Worm (Caenorhabditis elegans) whole organism, L1 larva: ENCODE results near the gene vab-8.

Experiments used
- C04F5.9 ChIP-seq: sonication (generic microtip); optimal IDR thresholded peaks from 2 replicates; lab custom pipeline; 2016; ENCODE audit warnings: missing genetic modification characterization, missing compliant biosample characterization
- C16A3.4 ChIP-seq: fragments of 150-350 bp; optimal IDR thresholded peaks from 2 replicates; lab custom pipeline; 2014; ENCODE audit warnings: missing biosample characterization, missing genetic modification characterization
- F16B12.6 ChIP-seq: fragments of 150-350 bp; optimal IDR thresholded peaks from 2 replicates; lab custom pipeline; 2014; ENCODE audit warnings: missing biosample characterization, missing genetic modification characterization
- Y116A8C.19 ChIP-seq: sonication (generic microtip); optimal IDR thresholded peaks from 2 replicates; lab custom pipeline; 2016; ENCODE audit warnings: missing compliant biosample characterization, missing genetic modification characterization, borderline replicate concordance
- aha-1 ChIP-seq: fragments of 150-350 bp; optimal IDR thresholded peaks from 2 replicates; lab custom pipeline; 2014; ENCODE audit warnings: missing biosample characterization, missing genetic modification characterization
- blmp-1 ChIP-seq: fragments of 150-350 bp; optimal IDR thresholded peaks from 2 replicates; lab custom pipeline; 2014; ENCODE audit warnings: missing biosample characterization, missing genetic modification characterization
- ceh-63 ChIP-seq: fragments of 200-800 bp; sonication (Bioruptor generic); optimal IDR thresholded peaks from 2 replicates; lab custom pipeline; 2018; ENCODE audit warnings: mild to moderate bottlenecking, missing genetic modification characterization, missing compliant biosample characterization
- ceh-90 ChIP-seq: sonication (generic microtip); optimal IDR thresholded peaks from 2 replicates; lab custom pipeline; 2016; ENCODE audit warnings: missing genetic modification characterization, missing compliant biosample characterization
- dpl-1 ChIP-seq, 3 experiments: fragments of 150-350 bp in 2 of 3; sonication (generic microtip) in 1 of 3; optimal IDR thresholded peaks; 2 replicates each; lab custom pipeline; 2014 to 2017; ENCODE audit warnings: missing biosample characterization in 3 of 3, missing genetic modification characterization in 3 of 3, missing genetic modification reagents in 3 of 3
- dsc-1 ChIP-seq: sonication (generic microtip); optimal IDR thresholded peaks from 2 replicates; lab custom pipeline; 2016; ENCODE audit warnings: mild to moderate bottlenecking, missing genetic modification characterization, missing compliant biosample characterization
- efl-1 ChIP-seq, 4 experiments: fragments of 150-350 bp; optimal IDR thresholded peaks in 3 of 4; peaks in 1 of 4; 1 replicate in 1 of 4; 2 replicates in 3 of 4; lab custom pipeline; 2014; ENCODE audit warnings: missing biosample characterization in 2 of 4, missing genetic modification characterization in 2 of 4, missing genetic modification reagents in 2 of 4
- efl-3 ChIP-seq: fragments of 200-800 bp; sonication (Bioruptor generic); optimal IDR thresholded peaks from 2 replicates; lab custom pipeline; 2018; ENCODE audit warnings: mild to moderate bottlenecking, missing genetic modification characterization, missing compliant biosample characterization
- egl-13 ChIP-seq: sonication (generic microtip); optimal IDR thresholded peaks from 2 replicates; lab custom pipeline; 2016; ENCODE audit warnings: missing genotype, missing genetic modification reagents, missing genetic modification characterization, missing compliant biosample characterization
- egl-27 ChIP-seq, 2 experiments: fragments of 150-350 bp in 1 of 2; sonication (generic microtip); optimal IDR thresholded peaks; 3 replicates each; lab custom pipeline; 2017 to 2018; ENCODE audit warnings: missing biosample characterization in 2 of 2, missing genetic modification characterization in 2 of 2, missing genetic modification reagents in 2 of 2
- elt-3 ChIP-seq, 6 experiments: fragments of 150-350 bp in 1 of 6; sonication (generic microtip); optimal IDR thresholded peaks; 2 replicates each; lab custom pipeline; 2017 to 2018; ENCODE audit warnings: missing biosample characterization in 6 of 6, missing genetic modification characterization in 6 of 6, inconsistent platforms in 1 of 6
- fkh-4 ChIP-seq: sonication (generic microtip); optimal IDR thresholded peaks from 2 replicates; lab custom pipeline; 2016; ENCODE audit warnings: missing compliant biosample characterization, missing genetic modification characterization, borderline replicate concordance
- grh-1 ChIP-seq: fragments of 200-800 bp; sonication (Bioruptor generic); IDR thresholded peaks from 2 replicates; pipeline ENCODE4 v1.3.6; 2022; ENCODE audit warnings: missing genetic modification reagents, missing genetic modification characterization, missing compliant biosample characterization
- hlh-17 ChIP-seq: fragments of 200-800 bp; sonication (Bioruptor generic); optimal IDR thresholded peaks from 2 replicates; lab custom pipeline; 2018; ENCODE audit warnings: missing genetic modification characterization, mild to moderate bottlenecking, missing compliant biosample characterization, moderate library complexity, borderline replicate concordance
- jun-1 ChIP-seq: fragments of 150-350 bp; optimal IDR thresholded peaks from 2 replicates; lab custom pipeline; 2014; ENCODE audit warnings: missing biosample characterization, missing genetic modification reagents, missing genetic modification characterization
- lin-14 ChIP-seq: fragments of 200-800 bp; sonication (Bioruptor generic); optimal IDR thresholded peaks from 2 replicates; lab custom pipeline; 2018; ENCODE audit warnings: mild to moderate bottlenecking, missing genetic modification characterization, moderate library complexity, missing compliant biosample characterization
- lin-15B ChIP-seq: fragments of 150-350 bp; sonication (generic microtip); optimal IDR thresholded peaks from 3 replicates; lab custom pipeline; 2014; ENCODE audit warnings: missing biosample characterization, missing genetic modification characterization
- lin-35 ChIP-seq, 2 experiments: fragments of 150-350 bp; optimal IDR thresholded peaks; 2 replicates each; lab custom pipeline; 2014; ENCODE audit warnings: missing biosample characterization in 2 of 2, missing genetic modification characterization in 2 of 2, missing genetic modification reagents in 2 of 2
- lin-39 ChIP-seq: fragments of 150-350 bp; optimal IDR thresholded peaks from 2 replicates; lab custom pipeline; 2014; ENCODE audit warnings: missing biosample characterization, missing genetic modification reagents, missing genetic modification characterization
- lsy-2 ChIP-seq, 2 experiments: fragments of 150-350 bp; optimal IDR thresholded peaks; 2 replicates each; lab custom pipeline; 2014; ENCODE audit warnings: missing biosample characterization in 2 of 2, missing genetic modification characterization in 2 of 2
- mab-9 ChIP-seq: fragments of 200-800 bp; sonication (Bioruptor generic); IDR thresholded peaks from 2 replicates; pipeline ENCODE4 v1.3.6; 2022; ENCODE audit warnings: missing genetic modification reagents, missing genetic modification characterization, missing compliant biosample characterization
- mef-2 ChIP-seq: fragments of 150-350 bp; optimal IDR thresholded peaks from 2 replicates; lab custom pipeline; 2014; ENCODE audit warnings: missing biosample characterization, missing genetic modification characterization
- mep-1 ChIP-seq: fragments of 150-350 bp; optimal IDR thresholded peaks from 2 replicates; lab custom pipeline; 2014; ENCODE audit warnings: missing biosample characterization, missing genetic modification characterization
- nhr-20 ChIP-seq: sonication (generic microtip); optimal IDR thresholded peaks from 2 replicates; lab custom pipeline; 2016; ENCODE audit warnings: mild to moderate bottlenecking, missing genetic modification characterization, missing compliant biosample characterization
- nhr-237 ChIP-seq: fragments of 150-350 bp; optimal IDR thresholded peaks from 2 replicates; lab custom pipeline; 2014; ENCODE audit warnings: missing biosample characterization, missing genetic modification characterization
- nhr-28 ChIP-seq: fragments of 150-350 bp; optimal IDR thresholded peaks from 2 replicates; lab custom pipeline; 2014; ENCODE audit warnings: missing biosample characterization, missing genetic modification characterization
- nhr-47 ChIP-seq: sonication (generic microtip); optimal IDR thresholded peaks from 2 replicates; lab custom pipeline; 2016; ENCODE audit warnings: mild to moderate bottlenecking, missing genetic modification characterization, moderate library complexity, missing compliant biosample characterization
- nhr-71 ChIP-seq: sonication (generic microtip); optimal IDR thresholded peaks from 2 replicates; lab custom pipeline; 2016; ENCODE audit warnings: mild to moderate bottlenecking, missing genetic modification characterization, moderate library complexity, missing compliant biosample characterization
- nhr-90 ChIP-seq: sonication (generic microtip); optimal IDR thresholded peaks from 2 replicates; lab custom pipeline; 2016; ENCODE audit warnings: mild to moderate bottlenecking, missing genetic modification characterization, missing compliant biosample characterization; ENCODE audit not compliant: poor library complexity
- pag-3 ChIP-seq: sonication (generic microtip); optimal IDR thresholded peaks from 2 replicates; lab custom pipeline; 2017; ENCODE audit warnings: missing genetic modification characterization, mild to moderate bottlenecking, missing compliant biosample characterization, antibody characterized with exemption, borderline replicate concordance; ENCODE audit not compliant: insufficient read depth
- pax-3 ChIP-seq: fragments of 200-800 bp; sonication (Bioruptor generic); optimal IDR thresholded peaks from 2 replicates; lab custom pipeline; 2018; ENCODE audit warnings: mild to moderate bottlenecking, missing genetic modification characterization, moderate library complexity, missing compliant biosample characterization
- pqm-1 ChIP-seq: sonication (generic microtip); optimal IDR thresholded peaks from 3 replicates; lab custom pipeline; 2017; ENCODE audit warnings: missing biosample characterization, missing genetic modification characterization
- rnt-1 ChIP-seq: sonication (generic microtip); optimal IDR thresholded peaks from 2 replicates; lab custom pipeline; 2016; ENCODE audit warnings: mild to moderate bottlenecking, missing genetic modification characterization, moderate library complexity, missing compliant biosample characterization
- snpc-4 ChIP-seq: fragments of 150-350 bp; optimal IDR thresholded peaks from 2 replicates; lab custom pipeline; 2014; ENCODE audit warnings: missing biosample characterization, missing genetic modification characterization
- snu-23 ChIP-seq: sonication (generic microtip); optimal IDR thresholded peaks from 2 replicates; lab custom pipeline; 2016; ENCODE audit warnings: missing genetic modification characterization, missing compliant biosample characterization
- sox-4 ChIP-seq: sonication (generic microtip); optimal IDR thresholded peaks from 2 replicates; lab custom pipeline; 2016; ENCODE audit warnings: missing genetic modification characterization, missing compliant biosample characterization
- swsn-7 ChIP-seq: sonication (generic microtip); optimal IDR thresholded peaks from 2 replicates; lab custom pipeline; 2016; ENCODE audit warnings: missing genetic modification characterization, missing compliant biosample characterization
- unc-30 ChIP-seq: sonication (generic microtip); optimal IDR thresholded peaks from 2 replicates; lab custom pipeline; 2017; ENCODE audit warnings: missing biosample characterization, missing genetic modification characterization
- unc-86 ChIP-seq: sonication (generic microtip); optimal IDR thresholded peaks from 2 replicates; lab custom pipeline; 2016; ENCODE audit warnings: missing genetic modification characterization, missing compliant biosample characterization
- unc-98 ChIP-seq: fragments of 200-800 bp; sonication (Bioruptor generic); IDR thresholded peaks from 2 replicates; pipeline ENCODE4 v1.3.6; 2022; ENCODE audit warnings: missing genetic modification characterization, missing compliant biosample characterization
- vab-15 ChIP-seq: sonication (generic microtip); optimal IDR thresholded peaks from 2 replicates; lab custom pipeline; 2017; ENCODE audit warnings: missing genotype, mild to moderate bottlenecking, missing genetic modification characterization, missing compliant biosample characterization
- xbp-1 ChIP-seq: sonication (generic microtip); optimal IDR thresholded peaks from 2 replicates; lab custom pipeline; 2016; ENCODE audit warnings: missing genetic modification characterization, missing compliant biosample characterization
- zip-4 ChIP-seq: fragments of 200-800 bp; sonication (Bioruptor generic); optimal IDR thresholded peaks from 2 replicates; lab custom pipeline; 2018; ENCODE audit warnings: mild to moderate bottlenecking, missing genetic modification characterization, moderate library complexity, missing compliant biosample characterization
- ztf-11 ChIP-seq, 2 experiments: sonication (generic microtip); optimal IDR thresholded peaks; 2 replicates each; lab custom pipeline; 2016 to 2017; ENCODE audit warnings: missing genetic modification characterization in 2 of 2, missing biosample characterization in 1 of 2, missing compliant biosample characterization in 1 of 2

The vab-8 gene

DNA sequence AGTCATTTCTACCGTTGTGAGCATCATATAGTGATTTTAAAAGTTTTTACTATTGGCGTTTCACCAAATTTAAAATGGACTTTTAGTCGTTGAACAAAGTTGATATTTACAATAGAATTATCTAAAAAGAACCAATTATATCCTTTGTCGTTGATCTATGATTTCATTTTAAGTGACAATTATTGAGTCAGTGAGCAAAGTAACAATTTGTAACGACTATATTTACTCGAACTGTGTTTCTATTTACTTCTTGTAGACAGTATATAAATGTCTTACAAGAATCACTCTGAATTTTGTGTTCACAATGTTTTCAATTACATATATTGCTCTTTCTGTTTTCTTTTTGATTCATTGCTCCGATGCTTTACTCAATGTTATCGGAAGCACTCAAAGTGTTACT lies 28.0 kb downstream of the vab-8 start, which contains the start of gene ttr-22:
Gene ttr-22, plus strand, starts transcription at position 301 of the 400 bp plus-strand sequence.
- TF ChIP-seq rnt-1 (tag; lab: Kevin White, UChicago) (no peak), mab-9 (no peak), lin-39 (tag; lab: Kevin White, UChicago) (no peak)

DNA sequence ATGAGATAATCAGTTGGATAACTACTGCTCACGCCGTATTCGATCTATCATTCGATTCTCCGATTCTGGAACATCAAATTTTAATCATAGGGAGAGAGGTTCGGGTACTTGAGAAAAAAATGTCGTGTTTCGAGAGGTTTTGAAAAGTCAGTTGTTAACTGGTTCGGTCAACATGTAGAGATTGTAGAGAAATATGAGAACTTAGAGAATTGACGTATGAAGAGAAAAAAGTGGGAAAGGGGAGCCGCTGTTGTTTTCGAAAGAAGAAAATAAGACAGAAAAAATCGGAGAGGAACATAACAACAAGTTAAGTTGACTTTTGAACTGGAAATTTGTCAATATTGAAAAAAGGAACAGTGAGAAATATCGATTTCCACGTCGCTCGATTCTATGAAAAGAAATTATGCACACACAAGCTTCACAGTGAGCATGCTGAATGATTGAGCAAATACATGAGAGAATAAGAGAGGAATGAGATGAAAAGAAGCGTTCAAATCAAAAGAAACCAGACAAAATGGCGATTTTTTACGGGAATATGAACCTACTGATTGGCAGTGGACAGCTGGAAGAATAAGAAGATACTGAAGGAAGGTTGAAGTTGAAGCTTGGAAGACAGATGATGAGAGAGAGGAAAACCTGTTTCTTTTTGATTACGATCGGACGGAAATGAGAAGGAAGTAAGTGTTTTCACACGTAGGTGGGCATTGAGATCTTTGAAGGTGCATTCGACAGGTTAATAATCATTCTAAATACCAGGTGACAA lies 32.0 kb downstream of the vab-8 start, which contains the start of the genes T04H1.13, slfl-5 and rad-50:
Gene T04H1.13, minus strand, starts transcription at position 51 of the 763 bp plus-strand sequence.
Gene slfl-5, minus strand, starts transcription at position 65 of the 763 bp plus-strand sequence.
Gene rad-50, plus strand, starts transcription at position 667 of the 763 bp plus-strand sequence.
- no peak for TF ChIP-seq C04F5.9 (tag; lab: Kevin White, UChicago)
- TF ChIP-seq nhr-47 (tag; lab: Kevin White, UChicago) = no peak
- TF ChIP-seq pag-3 (tag; lab: Kevin White, UChicago) = no peak
- no peak for TF ChIP-seq Y116A8C.19
- no peak for TF ChIP-seq vab-15 (tag; lab: Kevin White, UChicago)
- TF ChIP-seq jun-1 (tag; lab: Kevin White, UChicago) = no peak
- no peak for TF ChIP-seq nhr-28 (tag; lab: Kevin White, UChicago)
- TF ChIP-seq nhr-71 = peak; percentile 36
- no peak for TF ChIP-seq nhr-20 (tag; lab: Kevin White, UChicago)
- no peak for TF ChIP-seq ceh-90 (tag; lab: Kevin White, UChicago)
- TF ChIP-seq unc-30 = no peak
- no peak for TF ChIP-seq snu-23 (GFP tag; lab: Kevin White, UChicago)
- peak in 1 of 2 experiments; percentile 6 for TF ChIP-seq efl-1 (optimal IDR thresholded peaks at IDR 0.05; lab: Kevin White, UChicago)
- TF ChIP-seq efl-1 (GFP tag; optimal IDR thresholded peaks at IDR 0.05 in 1 of 2; lab: Kevin White, UChicago) = peak in 1 of 2 experiments; percentile 30
- no peak for TF ChIP-seq fkh-4
- TF ChIP-seq unc-86 (tag; lab: Kevin White, UChicago) = no peak
- TF ChIP-seq dpl-1 (GFP tag; optimal IDR thresholded peaks at IDR 0.05; lab: Kevin White, UChicago) = peak in 1 of 3 experiments; percentile 8
- no peak for TF ChIP-seq ceh-63
- no peak for TF ChIP-seq zip-4
- peak; percentile 68 for TF ChIP-seq lin-14 (GFP tag; lab: Kevin White, UChicago)
- TF ChIP-seq xbp-1 (tag; lab: Kevin White, UChicago) = no peak
- TF ChIP-seq egl-27 (tag; optimal IDR thresholded peaks at IDR 0.05; lab: Kevin White, UChicago) = no peak
- TF ChIP-seq aha-1 (tag; lab: Kevin White, UChicago) = no peak
- TF ChIP-seq nhr-90 (tag; lab: Kevin White, UChicago) = no peak
- TF ChIP-seq lsy-2 (tag; optimal IDR thresholded peaks at IDR 0.05; lab: Kevin White, UChicago) = peak in 1 of 2 experiments; percentile 18
- TF ChIP-seq rnt-1 (tag; lab: Kevin White, UChicago) = peak; percentile 10
- no peak for TF ChIP-seq mep-1 (tag; lab: Kevin White, UChicago)
- TF ChIP-seq nhr-237 (tag; lab: Kevin White, UChicago) = no peak
- TF ChIP-seq F16B12.6 (tag; lab: Kevin White, UChicago) = no peak
- TF ChIP-seq grh-1 = no peak
- no peak for TF ChIP-seq mab-9
- no peak for TF ChIP-seq ztf-11 (tag; optimal IDR thresholded peaks at IDR 0.05; lab: Kevin White, UChicago)
- no peak for TF ChIP-seq pax-3 (tag; lab: Kevin White, UChicago)
- TF ChIP-seq dsc-1 (tag; lab: Kevin White, UChicago) = no peak
- no peak for TF ChIP-seq lin-15B (tag; lab: Kevin White, UChicago)
- TF ChIP-seq unc-98 (GFP tag; lab: Robert Waterston, UW) = no peak
- TF ChIP-seq mef-2 (tag; lab: Kevin White, UChicago) = no peak
- no peak for TF ChIP-seq pqm-1
- no peak for TF ChIP-seq sox-4 (tag; lab: Kevin White, UChicago)
- no peak for TF ChIP-seq efl-3 (GFP tag; lab: Kevin White, UChicago)
- TF ChIP-seq lin-35 (GFP tag; optimal IDR thresholded peaks at IDR 0.05; lab: Kevin White, UChicago) = no peak
- peak; percentile 38 for TF ChIP-seq blmp-1 (tag; lab: Kevin White, UChicago)
- no peak for TF ChIP-seq swsn-7 (tag; lab: Kevin White, UChicago)
- no peak for TF ChIP-seq snpc-4 (tag; lab: Kevin White, UChicago)
- TF ChIP-seq C16A3.4 = no peak
- TF ChIP-seq egl-13 (tag; lab: Kevin White, UChicago) = no peak
- no peak for TF ChIP-seq hlh-17 (GFP tag; lab: Kevin White, UChicago)
- TF ChIP-seq elt-3 (tag; optimal IDR thresholded peaks at IDR 0.05; lab: Kevin White, UChicago) = no peak
